Fruit fly (Drosophila melanogaster) whole organism, embryonic: Measurements from ENCODE around the gene Acbp6.
A peak's percentile ranks its signal among the peaks of the same experiment; 100 is the strongest.

Experiments used
- Awh ChIP-seq: fragments of 200-800 bp; sonication (Bioruptor generic); IDR thresholded peaks from 2 replicates; pipeline ENCODE4, ENCODE4 v1.3.6; 2022; ENCODE audit warnings: missing biosample characterization, missing genetic modification characterization
- Bdp1 ChIP-seq: fragments of 200-800 bp; sonication (Bioruptor generic); optimal IDR thresholded peaks from 3 replicates; lab custom pipeline; 2016; ENCODE audit warnings: missing biosample characterization, missing genetic modification characterization
- CG10565 ChIP-seq: fragments of 200-800 bp; sonication (Bioruptor generic); optimal IDR thresholded peaks from 3 replicates; lab custom pipeline; 2016; ENCODE audit warnings: missing biosample characterization, mild to moderate bottlenecking, missing genetic modification characterization
- CG11085 ChIP-seq: fragments of 200-800 bp; sonication (Bioruptor generic); IDR thresholded peaks from 2 replicates; pipeline ENCODE4 v1.3.6; 2022; ENCODE audit warnings: missing biosample characterization, missing genetic modification characterization
- CG11560 ChIP-seq: fragments of 200-800 bp; sonication (Bioruptor generic); IDR thresholded peaks from 3 replicates; pipeline ENCODE4 v1.3.6; 2022; ENCODE audit warnings: missing biosample characterization, missing genetic modification characterization
- CG11696 ChIP-seq: fragments of 200-800 bp; sonication (Bioruptor generic); IDR thresholded peaks from 2 replicates; pipeline ENCODE4 v1.3.6; 2022; ENCODE audit warnings: missing biosample characterization, missing genetic modification characterization
- CG12071 ChIP-seq: fragments of 200-800 bp; sonication (Bioruptor generic); optimal IDR thresholded peaks from 3 replicates; lab custom pipeline; 2018; ENCODE audit warnings: missing biosample characterization, mild to moderate bottlenecking, missing genetic modification characterization
- CG12219 ChIP-seq: fragments of 200-800 bp; sonication (Bioruptor generic); optimal IDR thresholded peaks from 3 replicates; lab custom pipeline; 2018; ENCODE audit warnings: missing biosample characterization, mild to moderate bottlenecking, missing genetic modification characterization
- CG12769 ChIP-seq: fragments of 200-800 bp; sonication (Bioruptor generic); optimal IDR thresholded peaks from 2 replicates; lab custom pipeline; 2019; ENCODE audit warnings: missing biosample characterization, mild to moderate bottlenecking, missing genetic modification characterization, moderate library complexity
- CG13287 ChIP-seq: fragments of 200-800 bp; sonication (Bioruptor generic); IDR thresholded peaks from 2 replicates; pipeline ENCODE4 v1.3.6; 2022; ENCODE audit warnings: missing biosample characterization, missing genetic modification characterization; ENCODE audit not compliant: partially characterized antibody
- CG13894 ChIP-seq: fragments of 200-800 bp; sonication (Bioruptor generic); optimal IDR thresholded peaks from 3 replicates; lab custom pipeline; 2018; ENCODE audit warnings: missing biosample characterization, mild to moderate bottlenecking, missing genetic modification characterization, moderate library complexity
- CG15011 ChIP-seq: fragments of 200-800 bp; sonication (Bioruptor generic); optimal IDR thresholded peaks from 3 replicates; lab custom pipeline; 2018; ENCODE audit warnings: missing biosample characterization, mild to moderate bottlenecking, missing genetic modification characterization
- CG2875 ChIP-seq: fragments of 200-800 bp; sonication (Bioruptor generic); optimal IDR thresholded peaks from 2 replicates; lab custom pipeline; 2017; ENCODE audit warnings: missing biosample characterization, mild to moderate bottlenecking, missing genetic modification characterization, missing genetic modification reagents
- CG33213 ChIP-seq: fragments of 200-800 bp; sonication (Bioruptor generic); optimal IDR thresholded peaks from 3 replicates; lab custom pipeline; 2016; ENCODE audit warnings: missing biosample characterization, missing genetic modification characterization
- CG4282 ChIP-seq: fragments of 200-800 bp; sonication (Bioruptor generic); optimal IDR thresholded peaks from 2 replicates; lab custom pipeline; 2016; ENCODE audit warnings: missing biosample characterization, missing genetic modification characterization
- CG6654 ChIP-seq: fragments of 200-800 bp; sonication (Bioruptor generic); optimal IDR thresholded peaks from 2 replicates; lab custom pipeline; 2017; ENCODE audit warnings: missing biosample characterization, mild to moderate bottlenecking, missing genetic modification characterization
- CTCF ChIP-seq: fragments of 200-800 bp; sonication (Bioruptor generic); optimal IDR thresholded peaks from 2 replicates; lab custom pipeline; 2017; ENCODE audit warnings: missing biosample characterization, mild to moderate bottlenecking, missing genetic modification characterization, moderate library complexity
- Camta ChIP-seq: fragments of 200-800 bp; sonication (Bioruptor generic); optimal IDR thresholded peaks from 2 replicates; lab custom pipeline; 2016; ENCODE audit warnings: missing biosample characterization, missing genetic modification characterization
- Dad ChIP-seq: fragments of 200-800 bp; sonication (Bioruptor generic); optimal IDR thresholded peaks from 3 replicates; lab custom pipeline; 2016; ENCODE audit warnings: missing biosample characterization, missing genetic modification characterization
- Dip2 ChIP-seq: fragments of 200-800 bp; sonication (Bioruptor generic); IDR thresholded peaks from 2 replicates; pipeline ENCODE4 v1.3.6; 2022; ENCODE audit warnings: missing biosample characterization, missing genetic modification characterization
- Dip3 ChIP-seq: fragments of 200-800 bp; sonication (Bioruptor generic); optimal IDR thresholded peaks from 3 replicates; lab custom pipeline; 2016; ENCODE audit warnings: missing biosample characterization, missing genetic modification characterization
- ERR ChIP-seq: fragments of 200-800 bp; sonication (Bioruptor generic); optimal IDR thresholded peaks from 2 replicates; lab custom pipeline; 2016; ENCODE audit warnings: missing biosample characterization, missing genetic modification characterization
- Fer1 ChIP-seq: fragments of 200-800 bp; sonication (Bioruptor generic); optimal IDR thresholded peaks from 2 replicates; lab custom pipeline; 2017; ENCODE audit warnings: missing biosample characterization, mild to moderate bottlenecking, missing genetic modification characterization
- Gsc ChIP-seq: fragments of 200-800 bp; sonication (Bioruptor generic); IDR thresholded peaks from 2 replicates; pipeline ENCODE4 v1.3.6; 2022; ENCODE audit warnings: missing biosample characterization, missing genetic modification characterization
- HLH3B ChIP-seq: fragments of 200-800 bp; sonication (Bioruptor generic); IDR thresholded peaks from 2 replicates; pipeline ENCODE4 v1.3.6; 2022; ENCODE audit warnings: missing biosample characterization, missing genetic modification characterization
- Hsf ChIP-seq: fragments of 200-800 bp; sonication (Bioruptor generic); optimal IDR thresholded peaks from 3 replicates; lab custom pipeline; 2016; ENCODE audit warnings: missing biosample characterization, missing genetic modification characterization
- Lpt ChIP-seq: fragments of >200 bp; optimal IDR thresholded peaks from 2 replicates; lab custom pipeline; 2018; ENCODE audit warnings: missing biosample characterization, missing genetic modification characterization
- Nf-YC ChIP-seq: fragments of 200-800 bp; optimal IDR thresholded peaks from 3 replicates; lab custom pipeline; 2019; ENCODE audit warnings: missing biosample characterization, mild to moderate bottlenecking, missing genetic modification characterization, moderate library complexity
- Rx ChIP-seq: fragments of 200-800 bp; sonication (Bioruptor generic); IDR thresholded peaks from 2 replicates; pipeline ENCODE4 v1.3.6; 2022; ENCODE audit warnings: missing biosample characterization, missing genetic modification characterization
- ap ChIP-seq: fragments of 200-800 bp; sonication (Bioruptor generic); IDR thresholded peaks from 2 replicates; pipeline ENCODE4 v1.3.6; 2022; ENCODE audit warnings: missing biosample characterization, missing genetic modification characterization
- bcd ChIP-seq: fragments of 200-800 bp; sonication (Bioruptor generic); optimal IDR thresholded peaks from 2 replicates; lab custom pipeline; 2017; ENCODE audit warnings: missing biosample characterization, mild to moderate bottlenecking, missing genetic modification characterization
- ewg ChIP-seq: fragments of 200-800 bp; sonication (Bioruptor generic); optimal IDR thresholded peaks from 3 replicates; lab custom pipeline; 2017; ENCODE audit warnings: mild to moderate bottlenecking, missing biosample characterization, missing genetic modification reagents, missing genetic modification characterization
- fd96Cb ChIP-seq: fragments of 200-800 bp; sonication (Bioruptor generic); optimal IDR thresholded peaks from 2 replicates; lab custom pipeline; 2018; ENCODE audit warnings: missing biosample characterization, mild to moderate bottlenecking, missing genetic modification characterization, moderate library complexity
- fru ChIP-seq: fragments of >200 bp; optimal IDR thresholded peaks from 2 replicates; lab custom pipeline; 2017
- ftz-f1 ChIP-seq: fragments of 200-800 bp; sonication (Bioruptor generic); optimal IDR thresholded peaks from 2 replicates; lab custom pipeline; 2016; ENCODE audit warnings: missing biosample characterization, missing genetic modification characterization
- gce ChIP-seq: fragments of 200-800 bp; sonication (Bioruptor generic); IDR thresholded peaks from 3 replicates; pipeline ENCODE4 v1.3.6; 2022; ENCODE audit warnings: missing biosample characterization, missing genetic modification characterization
- her ChIP-seq: fragments of 200-800 bp; sonication (Bioruptor generic); optimal IDR thresholded peaks from 2 replicates; lab custom pipeline; 2016; ENCODE audit warnings: missing biosample characterization, missing genetic modification characterization
- jigr1 ChIP-seq: fragments of 200-800 bp; sonication (Bioruptor generic); IDR thresholded peaks from 3 replicates; pipeline ENCODE4 v1.3.6; 2022; ENCODE audit warnings: missing biosample characterization, missing genetic modification characterization
- knrl ChIP-seq: fragments of 200-800 bp; sonication (Bioruptor generic); IDR thresholded peaks from 3 replicates; pipeline ENCODE4 v1.3.6; 2022; ENCODE audit warnings: missing biosample characterization, missing genetic modification characterization; ENCODE audit not compliant: partially characterized antibody
- lilli ChIP-seq: fragments of 200-800 bp; sonication (Bioruptor generic); optimal IDR thresholded peaks from 3 replicates; lab custom pipeline; 2016; ENCODE audit warnings: missing biosample characterization, missing genetic modification characterization
- lola ChIP-seq, 3 experiments: fragments of >200 bp in 2 of 3; fragments of 200-800 bp in 1 of 3; sonication (Bioruptor generic) in 1 of 3; optimal IDR thresholded peaks; 2 replicates each; lab custom pipeline; 2017 to 2019; ENCODE audit warnings: missing biosample characterization in 3 of 3, missing genetic modification characterization in 3 of 3, mild to moderate bottlenecking in 1 of 3, moderate library complexity in 1 of 3
- odd ChIP-seq: fragments of 200-800 bp; sonication (Bioruptor generic); optimal IDR thresholded peaks from 2 replicates; lab custom pipeline; 2017; ENCODE audit warnings: missing biosample characterization, mild to moderate bottlenecking, missing genetic modification characterization
- phol ChIP-seq: fragments of 200-800 bp; sonication (Bioruptor generic); optimal IDR thresholded peaks from 3 replicates; lab custom pipeline; 2018; ENCODE audit warnings: missing biosample characterization, mild to moderate bottlenecking, missing genetic modification characterization, moderate library complexity
- sc ChIP-seq, 3 experiments: fragments of >200 bp in 2 of 3; fragments of 200-800 bp in 1 of 3; sonication (Bioruptor generic) in 1 of 3; optimal IDR thresholded peaks; 2 replicates in 2 of 3; 3 replicates in 1 of 3; lab custom pipeline; 2017; ENCODE audit warnings: mild to moderate bottlenecking in 1 of 3, missing biosample characterization in 1 of 3, missing genetic modification characterization in 1 of 3, missing genetic modification reagents in 1 of 3
- seq ChIP-seq: fragments of 200-800 bp; sonication (Bioruptor generic); IDR thresholded peaks from 2 replicates; pipeline ENCODE4 v1.3.6; 2022; ENCODE audit warnings: missing biosample characterization, missing genetic modification characterization
- sim ChIP-seq: fragments of 200-800 bp; sonication (Bioruptor generic); IDR thresholded peaks from 2 replicates; pipeline ENCODE4 v1.3.6; 2022; ENCODE audit warnings: missing biosample characterization, missing genetic modification characterization
- slou ChIP-seq: fragments of 200-800 bp; sonication (Bioruptor generic); optimal IDR thresholded peaks from 3 replicates; lab custom pipeline; 2016; ENCODE audit warnings: missing biosample characterization, missing genetic modification characterization
- sob ChIP-seq: fragments of 200-800 bp; sonication (Bioruptor generic); IDR thresholded peaks from 2 replicates; pipeline ENCODE4 v1.3.6; 2022; ENCODE audit warnings: missing biosample characterization, missing genetic modification characterization
- tio ChIP-seq: fragments of 200-800 bp; sonication (Bioruptor generic); optimal IDR thresholded peaks from 2 replicates; lab custom pipeline; 2017; ENCODE audit warnings: missing biosample characterization, missing genetic modification characterization, inconsistent platforms
- tx ChIP-seq: fragments of 200-800 bp; sonication (Bioruptor generic); optimal IDR thresholded peaks from 2 replicates; lab custom pipeline; 2016; ENCODE audit warnings: missing biosample characterization, missing genetic modification characterization
- unc-4 ChIP-seq: fragments of 200-800 bp; sonication (Bioruptor generic); IDR thresholded peaks from 2 replicates; pipeline ENCODE4 v1.3.6; 2022; ENCODE audit warnings: missing biosample characterization, missing genetic modification characterization; ENCODE audit not compliant: partially characterized antibody
- wdn ChIP-seq: fragments of 200-800 bp; sonication (Bioruptor generic); IDR thresholded peaks from 2 replicates; pipeline ENCODE4 v1.3.6; 2022; ENCODE audit warnings: missing biosample characterization, missing genetic modification characterization

The Acbp6 gene

dm6 chr3L:7090764-7091163, 37.9 kb upstream of the Acbp6 start (continued):
- TF ChIP-seq CG15011 (GFP tag; lab: Kevin White, UChicago) (no peak), odd (peak; percentile 25), CTCF (GFP tag; lab: Kevin White, UChicago) (no peak), Dip2 (GFP tag; lab: Robert Waterston, UW) (no peak), ERR (GFP tag; lab: Kevin White, UChicago) (peak; percentile 25), CG12219 (GFP tag; lab: Kevin White, UChicago) (peak; percentile 51), sim (GFP tag; lab: Robert Waterston, UW) (peak; percentile 48; the same call in 1 of the 2 replicates), tx (GFP tag; lab: Kevin White, UChicago) (peak; percentile 13), CG11560 (peak; percentile 21; the same call in 1 of the 3 replicates), lola (GFP tag; optimal IDR thresholded peaks at IDR 0.05; lab: Kevin White, UChicago) (no peak), lilli (peak; percentile 29), fd96Cb (tag; lab: Kevin White, UChicago) (peak; percentile 70), phol (tag; lab: Kevin White, UChicago) (peak; percentile 79), Bdp1 (GFP tag; lab: Kevin White, UChicago) (no peak), seq (peak; percentile 40; the same call in 1 of the 2 replicates), CG6654 (GFP tag; lab: Kevin White, UChicago) (no peak), Camta (GFP tag; lab: Kevin White, UChicago) (peak; percentile 77), Lpt (no peak), CG12071 (GFP tag; lab: Kevin White, UChicago) (peak; percentile 71), ewg (GFP tag; lab: Kevin White, UChicago) (peak; percentile 2), Hsf (GFP tag; lab: Kevin White, UChicago) (peak; percentile 46), Fer1 (GFP tag; lab: Kevin White, UChicago) (peak; percentile 74), CG2875 (GFP tag; lab: Kevin White, UChicago) (no peak), Rx (GFP tag; lab: Robert Waterston, UW) (peak; percentile 67), CG4282 (GFP tag; lab: Kevin White, UChicago) (no peak), fru (lab: Kevin White, UChicago) (no peak), bcd (GFP tag; lab: Kevin White, UChicago) (peak; percentile 46), ftz-f1 (GFP tag; lab: Kevin White, UChicago) (no peak), CG13894 (tag; lab: Kevin White, UChicago) (no peak), jigr1 (peak; percentile 63; the same call in 1 of the 3 replicates), sob (peak; percentile 76), CG12769 (tag; lab: Kevin White, UChicago) (peak; percentile 50), her (GFP tag; lab: Kevin White, UChicago) (peak; percentile 24), CG13287 (GFP tag; lab: Robert Waterston, UW) (no peak), ap (peak; percentile 60), CG11085 (GFP tag; lab: Robert Waterston, UW) (0 out of 2 replicates have a peak, but pooled peaks have one; percentile 30), knrl (GFP tag; lab: Robert Waterston, UW) (no peak)

dm6 chr3L:7091331-7091904, 37.3 kb upstream of the Acbp6 start:
- TF ChIP-seq gce (GFP tag; lab: Robert Waterston, UW) (no peak), Dip3 (GFP tag; lab: Kevin White, UChicago) (no peak), HLH3B (no peak), CG13894 (tag; lab: Kevin White, UChicago) (peak; percentile 9), CG10565 (GFP tag; lab: Kevin White, UChicago) (no peak), Nf-YC (no peak), Awh (GFP tag; lab: Robert Waterston, UW) (no peak), sc (optimal IDR thresholded peaks at IDR 0.05; lab: Kevin White, UChicago) (no peak), sc (GFP tag; optimal IDR thresholded peaks at IDR 0.05; lab: Kevin White, UChicago) (no peak), CG33213 (GFP tag; lab: Kevin White, UChicago) (no peak), Gsc (GFP tag; lab: Robert Waterston, UW) (no peak), slou (GFP tag; lab: Kevin White, UChicago) (no peak), Dad (GFP tag; lab: Kevin White, UChicago) (no peak), unc-4 (GFP tag; lab: Robert Waterston, UW) (no peak), tio (GFP tag; lab: Kevin White, UChicago) (no peak), CG11696 (GFP tag; lab: Robert Waterston, UW) (no peak), wdn (GFP tag; lab: Robert Waterston, UW) (no peak)
